Fruit fly (Drosophila melanogaster) whole organism, adult: ENCODE results near the gene CG32847.

Experiments used
- CG11617 ChIP-seq: fragments of 200-800 bp; sonication (Bioruptor generic); optimal IDR thresholded peaks from 2 replicates; lab custom pipeline; 2017; ENCODE audit warnings: mild to moderate bottlenecking, missing biosample characterization, missing genetic modification reagents, missing genetic modification characterization
- CG12768 ChIP-seq: fragments of 200-800 bp; sonication (Bioruptor generic); optimal IDR thresholded peaks from 2 replicates; lab custom pipeline; 2017; ENCODE audit warnings: missing biosample characterization, missing genetic modification characterization, mild to moderate bottlenecking, moderate library complexity, missing genetic modification reagents
- CG14711 ChIP-seq: fragments of 200-800 bp; sonication (Bioruptor generic); optimal IDR thresholded peaks from 2 replicates; lab custom pipeline; 2018; ENCODE audit warnings: missing biosample characterization, mild to moderate bottlenecking, missing genetic modification characterization, moderate library complexity
- CG1620 ChIP-seq: fragments of 200-800 bp; sonication (Bioruptor generic); optimal IDR thresholded peaks from 2 replicates; lab custom pipeline; 2016; ENCODE audit warnings: missing biosample characterization, missing genetic modification characterization
- CG33017 ChIP-seq: fragments of 200-800 bp; sonication (Bioruptor generic); optimal IDR thresholded peaks from 2 replicates; lab custom pipeline; 2018; ENCODE audit warnings: missing biosample characterization, mild to moderate bottlenecking, missing genetic modification characterization, moderate library complexity
- CG5204 ChIP-seq: fragments of 200-800 bp; sonication (Bioruptor generic); optimal IDR thresholded peaks from 2 replicates; lab custom pipeline; 2016; ENCODE audit warnings: missing biosample characterization, missing genetic modification characterization
- CG7045 ChIP-seq: fragments of 200-800 bp; sonication (Bioruptor generic); optimal IDR thresholded peaks from 2 replicates; lab custom pipeline; 2017; ENCODE audit warnings: missing biosample characterization, mild to moderate bottlenecking, missing genetic modification characterization
- CG7101 ChIP-seq: fragments of 200-800 bp; sonication (Bioruptor generic); optimal IDR thresholded peaks from 2 replicates; lab custom pipeline; 2018; ENCODE audit warnings: missing biosample characterization, mild to moderate bottlenecking, missing genetic modification characterization, moderate library complexity
- Clk ChIP-seq: fragments of 200-800 bp; sonication (Bioruptor generic); optimal IDR thresholded peaks from 2 replicates; lab custom pipeline; 2017; ENCODE audit warnings: missing biosample characterization, missing genetic modification characterization
- Crg-1 ChIP-seq: fragments of 200-800 bp; sonication (Bioruptor generic); optimal IDR thresholded peaks from 2 replicates; lab custom pipeline; 2016; ENCODE audit warnings: missing biosample characterization, missing genetic modification characterization
- Hr96 ChIP-seq: fragments of 200-800 bp; sonication (Bioruptor generic); optimal IDR thresholded peaks from 2 replicates; lab custom pipeline; 2016; ENCODE audit warnings: missing biosample characterization, missing genetic modification characterization
- Mnt ChIP-seq: fragments of 200-800 bp; sonication (Bioruptor generic); optimal IDR thresholded peaks from 2 replicates; lab custom pipeline; 2016; ENCODE audit warnings: missing biosample characterization, mild to moderate bottlenecking, missing genetic modification characterization
- bab1 ChIP-seq: fragments of 200-800 bp; sonication (Bioruptor generic); optimal IDR thresholded peaks from 3 replicates; lab custom pipeline; 2019; ENCODE audit warnings: missing biosample characterization, mild to moderate bottlenecking, missing genetic modification characterization, moderate library complexity
- cic ChIP-seq: fragments of 200-800 bp; sonication (Bioruptor generic); optimal IDR thresholded peaks from 2 replicates; lab custom pipeline; 2017; ENCODE audit warnings: missing biosample characterization, mild to moderate bottlenecking, missing genetic modification characterization, moderate library complexity
- cnc ChIP-seq, 2 experiments: fragments of >200 bp; optimal IDR thresholded peaks; 2 replicates each; lab custom pipeline; 2017
- kay ChIP-seq: fragments of 200-800 bp; sonication (Bioruptor generic); peaks from one replicate; lab custom pipeline; 2016; ENCODE audit warnings: missing biosample characterization, missing genetic modification characterization, borderline replicate concordance
- ovo ChIP-seq: fragments of 200-800 bp; sonication (Bioruptor generic); optimal IDR thresholded peaks from 2 replicates; lab custom pipeline; 2016; ENCODE audit warnings: missing biosample characterization, missing genetic modification characterization
- pad ChIP-seq: fragments of 200-800 bp; sonication (Bioruptor generic); optimal IDR thresholded peaks from 3 replicates; lab custom pipeline; 2017; ENCODE audit warnings: missing biosample characterization, missing genetic modification characterization, mild to moderate bottlenecking, moderate library complexity, missing genetic modification reagents
- tj ChIP-seq: fragments of 200-800 bp; sonication (Bioruptor generic); optimal IDR thresholded peaks from 3 replicates; lab custom pipeline; 2017; ENCODE audit warnings: missing biosample characterization, mild to moderate bottlenecking, missing genetic modification characterization, moderate library complexity
- toe ChIP-seq: fragments of 200-800 bp; sonication (Bioruptor generic); optimal IDR thresholded peaks from 2 replicates; lab custom pipeline; 2016; ENCODE audit warnings: missing biosample characterization, missing genetic modification characterization

CG32847 gene

dm6 chr3L:15136659-15137572, 15.5 kb downstream of the CG32847 start, which contains the start of gene CG12316:
Gene CG12316 (minus strand): TSS chr3L:15136934.
- TF ChIP-seq tj (GFP tag; lab: Kevin White, UChicago) (peak; percentile 60), cnc (optimal IDR thresholded peaks at IDR 0.05; lab: Kevin White, UChicago) (no peak), toe (peak; percentile 88), CG5204 (GFP tag; lab: Kevin White, UChicago) (peak; percentile 92), CG14711 (tag; lab: Kevin White, UChicago) (peak; percentile 67), CG33017 (peak; percentile 90), kay (no peak), Mnt (GFP tag; lab: Kevin White, UChicago) (peak; percentile 86), Hr96 (GFP tag; lab: Kevin White, UChicago) (peak; percentile 95), ovo (GFP tag; lab: Kevin White, UChicago) (peak; percentile 66), pad (GFP tag; lab: Kevin White, UChicago) (peak; percentile 62), bab1 (GFP tag; lab: Kevin White, UChicago) (peak; percentile 83), CG1620 (peak; percentile 64), CG7045 (peak; percentile 88), Clk (GFP tag; lab: Kevin White, UChicago) (peak; percentile 80), CG11617 (GFP tag; lab: Kevin White, UChicago) (peak; percentile 95), Crg-1 (GFP tag; lab: Kevin White, UChicago) (peak; percentile 73), CG7101 (tag; lab: Kevin White, UChicago) (peak; percentile 89), cic (peak; percentile 40), CG12768 (GFP tag; lab: Kevin White, UChicago) (peak; percentile 90)

- TF ChIP-seq bab1 (GFP tag; lab: Kevin White, UChicago) (no peak), CG7101 (tag; lab: Kevin White, UChicago) (no peak), kay (peak; percentile 86), CG12768 (GFP tag; lab: Kevin White, UChicago) (no peak), CG14711 (tag; lab: Kevin White, UChicago) (no peak), CG11617 (GFP tag; lab: Kevin White, UChicago) (no peak), tj (GFP tag; lab: Kevin White, UChicago) (no peak), ovo (GFP tag; lab: Kevin White, UChicago) (no peak)
Measured at dm6 chr3L:15137790-15138189, 16.4 kb downstream of the CG32847 start.

dm6 chr3L:15140268-15140957, 19.0 kb downstream of the CG32847 start:
- peak; percentile 82 for TF ChIP-seq tj (GFP tag; lab: Kevin White, UChicago)
- no peak for TF ChIP-seq Crg-1 (GFP tag; lab: Kevin White, UChicago)

- TF ChIP-seq tj (GFP tag; lab: Kevin White, UChicago): no peak
- peak; percentile 11 for TF ChIP-seq cic
- peak; percentile 42 for TF ChIP-seq ovo (GFP tag; lab: Kevin White, UChicago)
- TF ChIP-seq CG11617 (GFP tag; lab: Kevin White, UChicago): no peak
- peak; percentile 16 for TF ChIP-seq CG7045
- no peak for TF ChIP-seq CG14711 (tag; lab: Kevin White, UChicago)
- TF ChIP-seq kay: no peak
- TF ChIP-seq pad (GFP tag; lab: Kevin White, UChicago): peak; percentile 81
- TF ChIP-seq bab1 (GFP tag; lab: Kevin White, UChicago): no peak
- peak; percentile 15 for TF ChIP-seq Crg-1 (GFP tag; lab: Kevin White, UChicago)
- no peak for TF ChIP-seq toe
- TF ChIP-seq CG7101 (tag; lab: Kevin White, UChicago): no peak
- TF ChIP-seq cnc (optimal IDR thresholded peaks at IDR 0.05; lab: Kevin White, UChicago): no peak
- peak; percentile 2 for TF ChIP-seq CG33017
- TF ChIP-seq Hr96 (GFP tag; lab: Kevin White, UChicago): no peak
Measured at dm6 chr3L:15141118-15142003, 20.0 kb downstream of the CG32847 start.

dm6 chr3L:15142004-15142890, 20.9 kb downstream of the CG32847 start, which contains the start of gene Pdi:
Gene Pdi (minus strand): TSS chr3L:15142840.
- TF ChIP-seq CG7045 (no peak), CG33017 (peak; percentile 51), cnc (optimal IDR thresholded peaks at IDR 0.05; lab: Kevin White, UChicago) (no peak), CG14711 (tag; lab: Kevin White, UChicago) (no peak), cic (peak; percentile 3), kay (peak; percentile 28), tj (GFP tag; lab: Kevin White, UChicago) (peak; percentile 77), CG1620 (peak; percentile 57), Hr96 (GFP tag; lab: Kevin White, UChicago) (peak; percentile 36), CG11617 (GFP tag; lab: Kevin White, UChicago) (no peak), pad (GFP tag; lab: Kevin White, UChicago) (no peak), ovo (GFP tag; lab: Kevin White, UChicago) (no peak), toe (peak; percentile 41), CG5204 (GFP tag; lab: Kevin White, UChicago) (no peak), CG7101 (tag; lab: Kevin White, UChicago) (peak; percentile 53), CG12768 (GFP tag; lab: Kevin White, UChicago) (peak; percentile 34), bab1 (GFP tag; lab: Kevin White, UChicago) (peak; percentile 81), Crg-1 (GFP tag; lab: Kevin White, UChicago) (peak; percentile 6), Clk (GFP tag; lab: Kevin White, UChicago) (no peak), Mnt (GFP tag; lab: Kevin White, UChicago) (peak; percentile 33)
